Worm (Caenorhabditis elegans): Measurements from ENCODE around the gene F18E2.15.

The F18E2.15 gene

DNA sequence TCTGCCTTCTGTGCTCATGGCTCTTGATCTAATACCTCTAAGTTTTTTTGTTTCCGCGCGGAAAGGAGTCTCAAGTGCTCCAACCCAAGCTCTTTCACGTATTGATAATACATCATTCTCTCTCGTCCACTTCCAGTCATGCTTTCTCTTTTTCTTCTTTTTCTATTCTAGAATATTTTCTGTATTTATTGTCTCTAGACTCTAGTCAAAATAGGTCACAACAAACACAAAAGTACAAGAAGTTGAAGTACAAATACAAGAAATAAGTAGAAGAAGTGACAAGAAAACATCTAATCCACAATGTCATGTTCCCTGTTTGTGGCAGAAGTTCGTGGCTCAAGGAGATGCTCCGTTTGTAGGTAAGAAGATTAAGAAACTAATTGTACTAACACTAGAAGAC is 12.4 kb upstream of the F18E2.15 start, which contains the start of gene ZC455.1:
Gene ZC455.1 (plus strand): TSS at position 301 of the 400 bp plus-strand sequence.
- no peak for TF ChIP-seq unc-62 (GFP tag; optimal IDR thresholded peaks at IDR 0.05)

DNA sequence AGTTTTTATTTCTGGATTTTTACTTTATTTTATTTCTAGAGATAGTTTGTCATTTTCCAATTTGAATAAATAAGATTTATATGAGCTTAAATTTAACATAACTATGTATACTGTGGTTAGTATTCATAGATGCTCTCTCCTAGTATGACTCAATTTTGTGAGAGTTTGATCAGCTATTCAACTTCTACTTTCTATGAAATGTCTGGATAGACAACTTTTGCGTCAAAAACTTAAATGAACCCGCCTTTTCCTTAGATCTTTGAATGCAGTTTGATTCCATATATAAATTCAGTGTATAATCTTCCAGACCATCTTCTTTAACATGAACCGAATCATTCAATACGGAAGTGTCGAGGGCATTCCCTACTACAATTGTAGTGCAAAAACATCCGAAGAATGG is 8.1 kb upstream of the F18E2.15 start, which contains the start of gene srt-43:
Gene srt-43 (plus strand): TSS at position 301 of the 400 bp plus-strand sequence.
- TF ChIP-seq unc-62 (GFP tag; optimal IDR thresholded peaks at IDR 0.05) = no peak

DNA sequence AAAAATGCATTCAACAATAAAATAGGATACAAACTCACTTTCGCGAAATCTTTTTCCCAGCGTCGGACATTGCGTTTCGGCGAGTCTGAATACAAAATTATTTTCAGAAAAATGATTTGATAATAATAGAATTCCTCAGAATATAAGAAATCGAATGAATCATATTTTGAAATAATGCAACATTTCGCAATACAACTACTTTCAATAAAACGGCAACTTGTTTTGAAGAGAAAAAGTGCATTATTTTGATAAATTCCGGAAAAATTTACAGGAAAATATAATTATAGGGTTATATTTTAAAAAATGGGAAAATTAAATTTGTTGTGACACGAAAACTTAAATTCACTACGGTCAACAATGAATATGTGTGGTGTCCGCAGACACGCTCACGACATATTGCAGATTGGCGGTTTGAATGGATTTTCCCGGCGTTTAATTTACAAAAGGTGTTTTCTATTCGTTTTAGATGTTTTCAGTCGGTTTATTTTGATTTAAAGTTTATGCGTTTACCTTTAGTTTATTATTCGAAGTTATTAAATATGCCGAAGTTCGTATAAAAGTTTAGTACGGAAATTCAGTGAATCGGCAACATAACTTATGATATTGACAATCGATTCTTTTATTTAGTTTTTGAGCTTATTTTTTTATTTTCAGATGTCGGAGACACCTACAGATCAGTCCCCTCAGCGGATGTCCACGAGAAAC is 2.6 kb upstream of the F18E2.15 start, which contains the start of the genes abcf-1 and scc-3:
Gene abcf-1 (minus strand): TSS at position 85 of the 705 bp plus-strand sequence.
Gene scc-3 (plus strand): TSS at position 655 of the 705 bp plus-strand sequence.
- TF ChIP-seq unc-62 (GFP tag; optimal IDR thresholded peaks at IDR 0.05) = no peak

DNA sequence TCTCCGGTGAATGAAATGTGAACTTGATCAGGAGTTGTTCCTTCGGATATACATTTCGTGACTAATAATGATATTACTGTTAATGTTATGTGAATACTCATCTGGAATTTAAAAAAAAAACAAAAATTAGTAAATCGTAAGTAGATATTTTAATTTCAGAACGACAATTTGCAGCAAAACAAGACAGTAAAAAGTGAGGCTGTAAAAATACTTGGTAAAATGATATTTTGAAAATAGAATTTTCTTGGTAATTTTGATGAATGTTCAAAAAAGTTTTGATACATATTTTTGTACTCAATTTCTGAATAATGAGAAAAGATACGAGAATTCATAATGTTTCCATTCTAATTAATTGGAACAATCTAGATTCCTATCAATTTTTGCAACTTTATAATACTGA is 1.2 kb downstream of the F18E2.15 start, which contains the start of gene papl-1:
Gene papl-1 (minus strand): TSS at position 101 of the 400 bp plus-strand sequence.
- TF ChIP-seq unc-62 (GFP tag; optimal IDR thresholded peaks at IDR 0.05) = no peak

DNA sequence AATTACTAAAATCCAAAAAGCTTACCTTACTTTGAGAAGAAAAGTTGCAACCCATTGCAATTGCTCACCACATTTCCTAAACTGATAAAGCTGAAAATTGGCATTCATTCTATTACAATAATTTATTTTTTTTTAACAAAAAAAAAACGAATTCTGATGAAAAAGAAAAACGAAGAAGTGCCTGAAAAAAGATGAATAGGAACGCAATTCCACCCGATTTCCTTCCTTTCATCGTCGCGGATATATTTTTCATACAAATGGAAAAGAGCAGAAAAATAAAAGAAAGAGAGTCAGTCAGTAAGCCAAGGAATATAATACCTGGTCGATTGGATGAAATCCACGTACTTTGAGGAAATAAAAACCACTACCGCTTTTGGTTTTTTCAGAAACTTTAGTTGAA is 6.0 kb downstream of the F18E2.15 start, which contains the start of gene gpa-13:
Gene gpa-13 (minus strand): TSS at position 101 of the 400 bp plus-strand sequence.
- TF ChIP-seq unc-62 (GFP tag; optimal IDR thresholded peaks at IDR 0.05) = no peak

DNA sequence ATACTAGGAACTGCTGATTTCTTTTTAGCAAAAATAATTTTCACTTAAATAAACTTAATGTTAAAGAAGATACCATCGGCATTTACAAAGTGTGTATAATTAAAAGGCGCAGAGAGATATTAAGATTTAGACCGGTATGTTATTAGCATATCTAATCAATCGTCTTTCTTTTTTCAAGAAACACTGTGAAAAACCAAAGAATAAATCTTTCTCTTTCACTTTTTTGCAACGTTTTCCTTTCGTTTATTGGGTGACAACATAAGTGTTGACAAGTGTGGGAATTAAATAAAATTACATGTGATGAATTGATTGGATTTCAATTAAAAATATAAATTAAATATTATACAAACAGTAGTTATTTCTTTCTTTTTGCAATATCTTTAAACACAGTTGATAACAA is 8.4 kb downstream of the F18E2.15 start, which contains the start of gene C15C8.8:
Gene C15C8.8 (minus strand): TSS at position 101 of the 400 bp plus-strand sequence.
- no peak for TF ChIP-seq unc-62 (GFP tag; optimal IDR thresholded peaks at IDR 0.05)

DNA sequence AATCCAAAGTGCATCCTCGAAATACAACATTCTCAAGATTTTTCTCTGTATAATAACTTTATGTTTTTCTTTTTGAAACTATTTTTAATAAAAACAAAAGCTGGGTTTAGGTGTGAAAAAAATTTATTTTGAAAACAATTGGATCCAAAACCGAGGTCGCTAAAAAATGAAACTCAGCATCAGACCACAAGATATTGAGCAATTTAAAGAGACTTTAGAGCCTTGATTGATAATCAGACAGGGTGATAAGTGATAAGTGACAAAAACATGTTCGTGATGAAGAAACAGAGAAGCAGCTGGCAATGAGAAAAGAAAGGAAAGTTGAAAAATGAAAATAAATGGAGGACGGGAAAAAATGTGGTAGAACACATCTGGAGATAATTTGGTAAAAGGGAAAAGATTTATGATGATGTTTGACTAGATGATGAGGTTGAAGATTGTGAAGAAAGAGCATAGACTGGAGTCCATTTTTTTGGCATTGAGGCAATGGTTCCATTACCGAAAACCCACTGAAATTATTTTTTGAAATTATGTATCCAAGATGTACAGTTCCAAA is 9.2 kb downstream of the F18E2.15 start, which contains the start of gene C15C8.6:
Gene C15C8.6 (minus strand): TSS at position 51 of the 556 bp plus-strand sequence.
- TF ChIP-seq unc-62 (GFP tag; optimal IDR thresholded peaks at IDR 0.05) = no peak

DNA sequence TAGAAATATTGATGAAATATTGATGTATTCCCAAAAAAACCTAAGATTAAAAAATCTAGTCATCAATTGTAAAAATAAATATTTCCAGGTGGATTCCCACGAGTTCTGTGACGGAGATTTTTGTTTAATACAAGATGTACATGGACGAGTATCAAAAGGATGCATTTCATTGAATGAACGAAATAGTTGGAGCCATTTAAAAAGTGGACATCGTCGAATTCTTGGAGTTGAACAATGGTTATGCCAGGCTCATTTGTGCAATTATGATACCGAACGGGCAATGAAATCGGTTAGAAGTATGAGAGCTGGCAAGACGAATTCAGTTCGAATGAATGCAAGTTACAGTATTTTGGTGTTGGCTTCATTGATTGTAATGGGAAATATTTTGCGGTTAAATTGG is 11.3 kb downstream of the F18E2.15 start:
- no peak for TF ChIP-seq unc-62 (GFP tag; optimal IDR thresholded peaks at IDR 0.05)

DNA sequence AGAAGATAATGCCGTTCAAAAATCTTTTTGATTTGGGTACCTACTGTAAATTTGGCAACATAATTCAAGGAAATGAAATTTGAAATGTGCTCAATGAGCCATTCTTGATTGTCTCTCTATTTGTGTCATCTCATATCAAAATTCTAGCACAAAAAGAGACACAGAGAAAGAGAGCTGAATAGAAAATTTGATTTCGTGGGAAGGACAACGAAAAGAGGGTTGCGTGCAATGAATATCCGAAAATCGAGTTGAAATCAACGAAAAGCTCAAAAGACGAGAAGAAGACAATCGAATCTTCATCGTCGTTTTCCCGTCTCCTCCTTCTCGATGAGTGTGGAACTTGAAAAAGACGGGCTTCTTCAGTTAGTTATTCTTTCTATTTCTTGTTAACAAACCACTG is 13.0 kb downstream of the F18E2.15 start, which contains the start of gene C15C8.5:
Gene C15C8.5 (plus strand): TSS at position 152 of the 400 bp plus-strand sequence.
- TF ChIP-seq unc-62 (GFP tag; optimal IDR thresholded peaks at IDR 0.05) = no peak

DNA sequence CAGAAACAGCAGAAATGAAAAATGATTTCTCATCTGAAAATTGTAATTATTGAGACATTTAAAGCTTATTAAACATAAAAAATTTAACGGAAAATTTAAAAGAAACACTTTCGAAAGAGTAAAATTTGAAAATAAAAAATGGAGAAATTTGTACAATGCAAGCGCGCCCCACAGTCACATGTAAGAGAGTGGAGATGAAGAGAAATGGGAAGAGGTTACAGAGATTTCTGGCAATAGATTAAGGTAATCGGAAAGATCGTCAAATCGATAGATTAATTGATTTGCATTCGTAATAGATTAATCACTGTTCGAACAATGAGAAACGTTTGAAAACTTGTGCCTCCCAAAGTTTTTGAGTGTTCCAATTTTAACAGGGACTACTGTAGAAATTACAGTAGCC is 13.4 kb downstream of the F18E2.15 start, which contains the start of gene C15C8.4:
Gene C15C8.4 (minus strand): TSS at position 33 of the 400 bp plus-strand sequence.
- TF ChIP-seq unc-62 (GFP tag; optimal IDR thresholded peaks at IDR 0.05) = no peak

DNA sequence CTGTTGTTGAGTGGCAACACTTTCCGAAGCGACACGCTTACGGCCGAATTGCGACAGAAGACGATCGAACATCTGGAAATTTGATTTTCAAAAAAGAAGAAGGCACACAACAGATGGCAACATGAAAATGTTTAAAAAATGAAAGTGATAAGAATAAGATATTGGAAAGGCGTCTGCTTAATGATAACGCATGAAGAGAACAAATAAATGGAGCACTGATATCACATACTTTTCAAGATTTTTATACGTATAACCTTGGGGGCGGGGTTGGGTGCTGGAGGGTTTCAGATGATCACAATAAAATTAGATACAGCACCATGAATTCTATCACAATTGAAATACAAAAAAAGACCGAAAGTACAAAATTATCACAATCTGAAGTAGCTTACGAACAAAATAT is 15.8 kb downstream of the F18E2.15 start, which contains the start of gene C15C8.7:
Gene C15C8.7 (minus strand): TSS at position 72 of the 400 bp plus-strand sequence.
- TF ChIP-seq unc-62 (GFP tag; optimal IDR thresholded peaks at IDR 0.05) = no peak

DNA sequence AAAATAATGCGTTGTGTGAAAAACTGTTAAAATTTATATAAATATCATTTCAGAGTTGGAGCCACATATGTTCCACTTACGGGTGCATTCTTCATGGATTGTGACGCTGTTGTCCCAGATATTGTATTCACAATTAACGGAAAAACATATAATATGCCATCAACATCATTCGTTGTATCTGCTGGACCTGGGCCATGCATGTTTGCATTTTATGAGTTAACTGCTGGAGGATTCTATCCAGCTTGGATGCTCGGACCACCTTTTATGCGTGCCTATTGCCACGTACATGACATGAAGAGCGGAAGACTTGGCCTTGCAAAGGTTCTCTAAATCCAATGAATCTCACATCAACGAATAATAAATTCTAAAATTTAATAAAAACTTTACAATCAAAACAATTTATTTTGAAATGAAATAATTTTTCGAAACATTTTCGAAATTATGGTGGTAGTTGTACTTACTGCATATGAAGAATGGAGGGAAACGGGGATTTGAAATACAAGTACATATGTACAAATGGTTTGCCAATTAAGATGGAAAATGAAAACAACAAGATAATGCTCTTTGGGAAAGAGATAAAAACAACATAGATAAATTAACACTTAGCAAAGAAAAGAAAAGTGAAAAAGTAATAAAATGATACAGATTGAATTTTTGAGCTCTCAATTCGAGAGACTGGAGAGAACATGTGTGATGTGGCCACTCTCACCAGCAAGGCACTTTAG is 16.9 kb downstream of the F18E2.15 start:
- no peak for TF ChIP-seq unc-62 (GFP tag; optimal IDR thresholded peaks at IDR 0.05)

DNA sequence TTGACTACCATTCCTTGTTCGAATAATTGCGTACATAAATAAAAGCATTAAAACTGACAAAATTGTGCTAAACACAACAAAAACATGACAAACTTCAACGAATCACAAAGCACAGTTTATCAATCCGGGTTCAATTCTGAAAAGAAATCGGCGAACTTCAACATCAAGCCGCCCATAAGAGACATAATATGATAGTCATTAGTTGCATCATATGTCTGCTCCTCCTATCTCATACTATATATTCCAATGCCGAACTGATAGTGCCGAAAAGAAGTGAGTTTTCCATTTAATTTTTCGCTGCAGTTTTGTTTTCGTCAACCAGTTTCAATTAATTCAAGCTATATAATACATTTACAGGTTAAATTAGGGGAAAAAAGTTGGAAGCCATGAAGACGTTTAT is 19.1 kb downstream of the F18E2.15 start, which contains the start of gene hrg-7:
Gene hrg-7 (plus strand): TSS at position 358 of the 400 bp plus-strand sequence.
- no peak for TF ChIP-seq unc-62 (GFP tag; optimal IDR thresholded peaks at IDR 0.05)

DNA sequence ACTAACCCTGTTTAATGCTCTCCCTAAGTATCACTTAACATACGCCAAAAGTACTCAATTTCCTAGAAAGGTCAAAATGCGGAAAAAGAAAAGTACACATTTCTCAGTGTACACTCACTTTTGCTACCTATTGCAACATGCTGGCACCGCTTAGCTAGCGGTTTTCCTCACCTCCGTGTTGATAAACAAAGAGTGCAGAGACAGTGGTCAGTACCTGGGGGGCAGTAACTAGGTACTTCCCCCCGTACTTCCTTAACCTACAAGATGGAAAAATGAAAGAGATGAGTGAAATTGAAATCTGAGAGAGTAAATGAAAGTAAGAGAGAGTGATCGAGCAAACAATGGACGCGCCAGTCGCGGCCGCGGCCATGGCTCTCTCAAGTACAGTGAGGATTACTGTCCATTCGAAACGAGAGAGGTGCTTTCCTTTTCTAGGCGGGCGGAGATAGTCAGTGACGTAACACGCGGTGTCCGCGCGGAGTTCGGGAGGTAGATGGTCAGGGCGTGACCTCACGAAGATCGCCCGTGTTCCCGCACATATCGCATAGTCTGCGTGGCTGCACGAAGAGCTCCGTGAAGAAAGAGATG is 24.6 kb downstream of the F18E2.15 start, which contains the start of gene cky-1:
Gene cky-1 (plus strand): TSS at position 538 of the 588 bp plus-strand sequence.
- no peak for TF ChIP-seq unc-62 (GFP tag; optimal IDR thresholded peaks at IDR 0.05)
